Fruit fly (Drosophila melanogaster): ENCODE data around the gene klar.

- no peak for TF ChIP-seq CG17806 (tag; optimal IDR thresholded peaks at IDR 0.05)
- TF ChIP-seq fd96Ca (GFP tag; IDR thresholded peaks at IDR 0.05): no peak
- no peak for TF ChIP-seq EcR (GFP tag; optimal IDR thresholded peaks at IDR 0.05)
- no peak for TF ChIP-seq CG10348 (GFP tag; IDR thresholded peaks at IDR 0.05)
- no peak for TF ChIP-seq CG4496 (GFP tag; IDR thresholded peaks at IDR 0.05)
These were observed 84.0 kb downstream of the klar start for dm6 chr3L:456378-456777.

Measured in whole organism, pupa.